Fruit fly (Drosophila melanogaster) whole organism, embryonic: Measurements from ENCODE around the gene CG34290.

ENCODE experiments used
- Abd-B ChIP-seq: fragments of 200-800 bp; sonication (Bioruptor generic); optimal IDR thresholded peaks from 2 replicates; lab custom pipeline; 2018; ENCODE audit warnings: missing biosample characterization, mild to moderate bottlenecking, missing genetic modification characterization, moderate library complexity
- Atf-2 ChIP-seq: fragments of 200-800 bp; sonication (Bioruptor generic); optimal IDR thresholded peaks from 2 replicates; lab custom pipeline; 2016; ENCODE audit warnings: missing biosample characterization, missing genetic modification characterization
- BEAF-32 ChIP-seq: fragments of 200-800 bp; sonication (Bioruptor generic); optimal IDR thresholded peaks from 3 replicates; lab custom pipeline; 2017; ENCODE audit warnings: missing biosample characterization, missing genetic modification characterization, mild to moderate bottlenecking, moderate library complexity, missing genetic modification reagents
- Bteb2 ChIP-seq: fragments of 200-800 bp; sonication (Bioruptor generic); optimal IDR thresholded peaks from 2 replicates; lab custom pipeline; 2016; ENCODE audit warnings: missing biosample characterization, missing genetic modification characterization
- C15 ChIP-seq: fragments of 200-800 bp; sonication (Bioruptor generic); IDR thresholded peaks from 3 replicates; pipeline ENCODE4 v1.3.6; 2022; ENCODE audit warnings: missing biosample characterization, missing genetic modification characterization
- CG11695 ChIP-seq: fragments of 200-800 bp; sonication (Bioruptor generic); IDR thresholded peaks from 3 replicates; pipeline ENCODE4 v1.3.6; 2022; ENCODE audit warnings: missing biosample characterization, missing genetic modification characterization
- CG13287 ChIP-seq: fragments of 200-800 bp; sonication (Bioruptor generic); IDR thresholded peaks from 2 replicates; pipeline ENCODE4 v1.3.6; 2022; ENCODE audit warnings: missing biosample characterization, missing genetic modification characterization; ENCODE audit not compliant: partially characterized antibody
- CG13775 ChIP-seq: fragments of 200-800 bp; sonication (Bioruptor generic); optimal IDR thresholded peaks from 3 replicates; lab custom pipeline; 2017; ENCODE audit warnings: missing biosample characterization, mild to moderate bottlenecking, missing genetic modification characterization
- CG1647 ChIP-seq: fragments of 200-800 bp; sonication (Bioruptor generic); optimal IDR thresholded peaks from 3 replicates; lab custom pipeline; 2016; ENCODE audit warnings: missing biosample characterization, missing genetic modification characterization
- CG17829 ChIP-seq: fragments of 200-800 bp; optimal IDR thresholded peaks from 2 replicates; lab custom pipeline; 2019; ENCODE audit warnings: missing biosample characterization, mild to moderate bottlenecking, missing genetic modification characterization, moderate library complexity
- CG18476 ChIP-seq: fragments of 200-800 bp; sonication (Bioruptor generic); optimal IDR thresholded peaks from 2 replicates; lab custom pipeline; 2016; ENCODE audit warnings: missing biosample characterization, mild to moderate bottlenecking, missing genetic modification characterization
- CG2116 ChIP-seq: fragments of 200-800 bp; sonication (Bioruptor generic); optimal IDR thresholded peaks from 3 replicates; lab custom pipeline; 2018; ENCODE audit warnings: missing biosample characterization, mild to moderate bottlenecking, missing genetic modification characterization
- CG2129 ChIP-seq: fragments of 200-800 bp; sonication (Bioruptor generic); IDR thresholded peaks from 2 replicates; pipeline ENCODE4 v1.3.6; 2022; ENCODE audit warnings: missing biosample characterization, missing genetic modification characterization; ENCODE audit not compliant: partially characterized antibody
- CG30403 ChIP-seq: fragments of 200-800 bp; sonication (Bioruptor generic); optimal IDR thresholded peaks from 3 replicates; lab custom pipeline; 2016; ENCODE audit warnings: missing biosample characterization, missing genetic modification characterization
- CG31441 ChIP-seq: fragments of 200-800 bp; sonication (Bioruptor generic); IDR thresholded peaks from 2 replicates; pipeline ENCODE4 v1.3.6; 2022; ENCODE audit warnings: missing biosample characterization, missing genetic modification characterization
- CG32532 ChIP-seq: fragments of 200-800 bp; sonication (Bioruptor generic); IDR thresholded peaks from 2 replicates; pipeline ENCODE4 v1.3.6; 2022; ENCODE audit warnings: missing biosample characterization, missing genetic modification characterization
- CG34422 ChIP-seq: fragments of 200-800 bp; sonication (Bioruptor generic); IDR thresholded peaks from 3 replicates; pipeline ENCODE4 v1.3.6; 2022; ENCODE audit warnings: missing biosample characterization, missing genetic modification characterization
- CG3726 ChIP-seq: fragments of 200-800 bp; sonication (Bioruptor generic); IDR thresholded peaks from 3 replicates; pipeline ENCODE4, ENCODE4 v1.3.6; 2022; ENCODE audit warnings: missing biosample characterization, missing genetic modification characterization
- CG3847 ChIP-seq: fragments of 200-800 bp; sonication (Bioruptor generic); IDR thresholded peaks from 2 replicates; pipeline ENCODE4 v1.3.6; 2022; ENCODE audit warnings: missing biosample characterization, missing genetic modification characterization
- CG4328 ChIP-seq: fragments of 200-800 bp; sonication (Bioruptor generic); optimal IDR thresholded peaks from 3 replicates; lab custom pipeline; 2017; ENCODE audit warnings: missing biosample characterization, missing genetic modification reagents, missing genetic modification characterization
- CG6791 ChIP-seq: fragments of 200-800 bp; sonication (Bioruptor generic); IDR thresholded peaks from 3 replicates; pipeline ENCODE4 v1.3.6; 2022; ENCODE audit warnings: missing biosample characterization, missing genetic modification characterization; ENCODE audit not compliant: partially characterized antibody
- CG7556 ChIP-seq: fragments of 200-800 bp; sonication (Bioruptor generic); optimal IDR thresholded peaks from 2 replicates; lab custom pipeline; 2017; ENCODE audit warnings: missing biosample characterization, mild to moderate bottlenecking, missing genetic modification characterization
- D19A ChIP-seq: fragments of 200-800 bp; optimal IDR thresholded peaks from 3 replicates; lab custom pipeline; 2019; ENCODE audit warnings: missing biosample characterization, mild to moderate bottlenecking, missing genetic modification characterization, moderate library complexity
- Doc3 ChIP-seq: fragments of 200-800 bp; sonication (Bioruptor generic); IDR thresholded peaks from 3 replicates; pipeline ENCODE4 v1.3.6; 2022; ENCODE audit warnings: missing biosample characterization, missing genetic modification characterization; ENCODE audit not compliant: partially characterized antibody
- Dp ChIP-seq: fragments of 200-800 bp; sonication (Bioruptor generic); optimal IDR thresholded peaks from 2 replicates; lab custom pipeline; 2018; ENCODE audit warnings: missing biosample characterization, mild to moderate bottlenecking, missing genetic modification characterization, moderate library complexity
- Ets65A ChIP-seq: fragments of 200-800 bp; sonication (Bioruptor generic); peaks from one replicate; lab custom pipeline; 2016; ENCODE audit warnings: missing biosample characterization, missing genetic modification characterization
- Neu2 ChIP-seq: fragments of 200-800 bp; sonication (Bioruptor generic); optimal IDR thresholded peaks from 3 replicates; lab custom pipeline; 2016; ENCODE audit warnings: missing biosample characterization, missing genetic modification characterization, borderline replicate concordance
- Ptx1 ChIP-seq: fragments of 200-800 bp; sonication (Bioruptor generic); IDR thresholded peaks from 2 replicates; pipeline ENCODE4 v1.3.6; 2022; ENCODE audit warnings: missing biosample characterization, missing genetic modification characterization
- Scr ChIP-seq: fragments of 200-800 bp; sonication (Bioruptor generic); IDR thresholded peaks from 2 replicates; pipeline ENCODE4 v1.3.6; 2022; ENCODE audit warnings: missing biosample characterization, missing genetic modification characterization; ENCODE audit not compliant: partially characterized antibody
- Sox102F ChIP-seq: fragments of 200-800 bp; sonication (Bioruptor generic); optimal IDR thresholded peaks from 2 replicates; lab custom pipeline; 2018; ENCODE audit warnings: missing biosample characterization, mild to moderate bottlenecking, missing genetic modification characterization, moderate library complexity
- Spps ChIP-seq: fragments of 200-800 bp; sonication (Bioruptor generic); optimal IDR thresholded peaks from 2 replicates; lab custom pipeline; 2018; ENCODE audit warnings: missing biosample characterization, mild to moderate bottlenecking, missing genetic modification characterization
- Trl ChIP-seq, 3 experiments: fragments of >200 bp in 2 of 3; fragments of 200-800 bp in 1 of 3; sonication (Bioruptor generic) in 1 of 3; optimal IDR thresholded peaks; 2 replicates in 1 of 3; 3 replicates in 2 of 3; lab custom pipeline; 2016 to 2017; ENCODE audit warnings: missing biosample characterization in 1 of 3, missing genetic modification characterization in 1 of 3
- Xbp1 ChIP-seq: fragments of 200-800 bp; sonication (Bioruptor generic); optimal IDR thresholded peaks from 3 replicates; lab custom pipeline; 2016; ENCODE audit warnings: missing biosample characterization, mild to moderate bottlenecking, missing genetic modification characterization
- ab ChIP-seq: fragments of 200-800 bp; sonication (Bioruptor generic); optimal IDR thresholded peaks from 2 replicates; lab custom pipeline; 2016; ENCODE audit warnings: missing biosample characterization, missing genetic modification characterization
- amos ChIP-seq: fragments of 200-800 bp; sonication (Bioruptor generic); IDR thresholded peaks from 2 replicates; pipeline ENCODE4 v1.3.6; 2022; ENCODE audit warnings: missing biosample characterization, missing genetic modification characterization; ENCODE audit not compliant: partially characterized antibody
- ato ChIP-seq: fragments of 200-800 bp; sonication (Bioruptor generic); IDR thresholded peaks from 2 replicates; pipeline ENCODE4 v1.3.6; 2022; ENCODE audit warnings: missing biosample characterization, missing genetic modification characterization; ENCODE audit not compliant: partially characterized antibody
- dimm ChIP-seq: fragments of 200-800 bp; sonication (Bioruptor generic); IDR thresholded peaks from 2 replicates; pipeline ENCODE4 v1.3.6; 2022; ENCODE audit warnings: missing biosample characterization, missing genetic modification characterization
- fru ChIP-seq: fragments of >200 bp; optimal IDR thresholded peaks from 2 replicates; lab custom pipeline; 2017
- gsb-n ChIP-seq: fragments of 200-800 bp; sonication (Bioruptor generic); optimal IDR thresholded peaks from 3 replicates; lab custom pipeline; 2018; ENCODE audit warnings: missing biosample characterization, mild to moderate bottlenecking, missing genetic modification characterization
- hkb ChIP-seq, 2 experiments: fragments of 200-800 bp in 1 of 2; fragments of >200 bp in 1 of 2; sonication (Bioruptor generic) in 1 of 2; IDR thresholded peaks in 1 of 2; optimal IDR thresholded peaks in 1 of 2; 2 replicates each; pipeline versions ENCODE4 v1.3.6 to Lab custom; 2017 to 2022; ENCODE audit warnings: missing biosample characterization in 1 of 2, missing genetic modification characterization in 1 of 2
- inv ChIP-seq: fragments of 200-800 bp; sonication (Bioruptor generic); IDR thresholded peaks from 2 replicates; pipeline ENCODE4 v1.3.6; 2022; ENCODE audit warnings: missing biosample characterization, missing genetic modification characterization; ENCODE audit not compliant: partially characterized antibody
- lilli ChIP-seq: fragments of 200-800 bp; sonication (Bioruptor generic); optimal IDR thresholded peaks from 3 replicates; lab custom pipeline; 2016; ENCODE audit warnings: missing biosample characterization, missing genetic modification characterization
- nerfin-2 ChIP-seq: fragments of 200-800 bp; sonication (Bioruptor generic); IDR thresholded peaks from 2 replicates; pipeline ENCODE4 v1.3.6; 2022; ENCODE audit warnings: missing biosample characterization, missing genetic modification characterization; ENCODE audit not compliant: partially characterized antibody
- ro ChIP-seq: fragments of 200-800 bp; sonication (Bioruptor generic); IDR thresholded peaks from 2 replicates; pipeline ENCODE4 v1.3.6; 2022; ENCODE audit warnings: missing biosample characterization, missing genetic modification characterization
- sob ChIP-seq: fragments of 200-800 bp; sonication (Bioruptor generic); IDR thresholded peaks from 2 replicates; pipeline ENCODE4 v1.3.6; 2022; ENCODE audit warnings: missing biosample characterization, missing genetic modification characterization
- ssp ChIP-seq: fragments of 200-800 bp; sonication (Bioruptor generic); IDR thresholded peaks from 2 replicates; pipeline ENCODE4 v1.3.6; 2022; ENCODE audit warnings: missing biosample characterization, missing genetic modification characterization
- zen2 ChIP-seq: fragments of 200-800 bp; sonication (Bioruptor generic); IDR thresholded peaks from 3 replicates; pipeline ENCODE4 v1.3.6; 2022; ENCODE audit warnings: missing biosample characterization, missing genetic modification characterization; ENCODE audit not compliant: partially characterized antibody

CG34290 gene

DNA sequence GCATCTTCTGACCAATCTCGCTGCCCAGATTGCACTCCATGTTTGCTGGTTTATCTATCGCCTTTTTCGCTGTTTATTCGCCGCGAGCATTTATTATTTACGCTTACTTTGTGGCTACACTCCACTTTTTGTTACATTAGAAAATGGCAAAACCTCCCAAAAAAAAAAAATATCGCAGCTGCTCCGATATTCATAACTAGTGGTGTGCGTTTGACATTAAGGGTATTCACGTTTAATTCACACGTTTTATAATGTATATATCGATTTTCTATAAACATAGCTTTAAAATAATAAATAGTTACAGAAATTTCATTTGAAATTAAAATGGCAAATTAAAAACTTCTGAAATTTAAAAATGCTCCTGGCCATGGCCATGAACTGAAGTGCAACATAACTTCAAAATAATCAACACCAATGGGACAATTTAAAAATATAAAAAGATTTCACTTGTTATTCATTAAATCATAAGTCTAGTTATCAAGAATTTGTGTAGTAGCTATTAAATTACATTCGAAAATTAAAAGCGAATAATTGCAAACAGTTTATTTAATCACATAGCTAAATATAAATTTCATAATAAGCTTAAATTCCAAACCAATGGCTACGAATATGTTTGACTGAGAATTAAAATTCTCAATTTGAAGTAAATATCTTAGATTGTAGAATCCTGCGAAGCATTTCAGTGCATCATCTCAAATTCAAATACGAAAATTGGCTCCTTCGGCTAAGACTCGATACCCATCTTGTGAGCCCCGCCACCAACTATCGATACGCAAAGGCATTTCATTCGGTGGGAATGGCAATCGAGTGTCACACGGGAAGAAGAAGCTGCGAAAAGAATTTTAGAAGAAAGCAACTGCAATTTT is 28.8 kb upstream of the CG34290 start, which contains the start of the genes Nab2 and BRWD3 (continued):
- 0 out of 2 replicates have a peak, but pooled peaks have one; percentile 13 for TF ChIP-seq ro (GFP tag; lab: Robert Waterston, UW)
- no peak for TF ChIP-seq gsb-n (tag; lab: Kevin White, UChicago)
- peak; percentile 84 for TF ChIP-seq Ets65A (GFP tag; lab: Kevin White, UChicago)
- TF ChIP-seq CG3726 (GFP tag; lab: Robert Waterston, UW): no peak
- TF ChIP-seq CG30403: peak; percentile 73
- TF ChIP-seq Abd-B: peak; percentile 3
- peak; percentile 49; the same call in 1 of the 2 replicates for TF ChIP-seq CG32532 (GFP tag; lab: Robert Waterston, UW)
- TF ChIP-seq CG18476 (GFP tag; lab: Kevin White, UChicago): peak; percentile 44
- peak; percentile 49; the same call in 1 of the 3 replicates for TF ChIP-seq zen2
- TF ChIP-seq CG1647: no peak
- TF ChIP-seq Scr: peak; percentile 64
- no peak for TF ChIP-seq Sox102F (GFP tag; lab: Kevin White, UChicago)
- peak; percentile 76 for TF ChIP-seq BEAF-32 (GFP tag; lab: Kevin White, UChicago)
- TF ChIP-seq CG11695 (GFP tag; lab: Robert Waterston, UW): no peak
- no peak for TF ChIP-seq Trl (optimal IDR thresholded peaks at IDR 0.05; lab: Kevin White, UChicago)
- TF ChIP-seq Trl (GFP tag; optimal IDR thresholded peaks at IDR 0.05; lab: Kevin White, UChicago): peak; percentile 27
- TF ChIP-seq inv (GFP tag; lab: Robert Waterston, UW): peak; percentile 56
- 0 out of 2 replicates have a peak, but pooled peaks have one; percentile 17 for TF ChIP-seq ssp
- TF ChIP-seq Bteb2 (GFP tag; lab: Kevin White, UChicago): peak; percentile 10
- no peak for TF ChIP-seq Spps (tag; lab: Kevin White, UChicago)
- peak; percentile 25 for TF ChIP-seq ato
- peak; percentile 35; the same call in 1 of the 2 replicates for TF ChIP-seq Ptx1 (GFP tag; lab: Robert Waterston, UW)
- no peak for TF ChIP-seq CG31441 (GFP tag; lab: Robert Waterston, UW)
- TF ChIP-seq CG13287: peak; percentile 52
- no peak for TF ChIP-seq hkb (optimal IDR thresholded peaks at IDR 0.05; lab: Kevin White, UChicago)
- 0 out of 2 replicates have a peak, but pooled peaks have one; percentile 37 for TF ChIP-seq hkb (GFP tag; IDR thresholded peaks at IDR 0.05; lab: Robert Waterston, UW)
- TF ChIP-seq dimm (GFP tag; lab: Robert Waterston, UW): no peak
- no peak for TF ChIP-seq Atf-2 (GFP tag; lab: Kevin White, UChicago)
- TF ChIP-seq ab (GFP tag; lab: Kevin White, UChicago): no peak
- peak; percentile 53 for TF ChIP-seq CG2116 (GFP tag; lab: Kevin White, UChicago)
- TF ChIP-seq CG34422 (GFP tag; lab: Robert Waterston, UW): peak; percentile 45; the same call in 2 of the 3 replicates
- TF ChIP-seq CG6791 (GFP tag; lab: Robert Waterston, UW): peak; percentile 85
- TF ChIP-seq CG17829 (tag; lab: Kevin White, UChicago): peak; percentile 18
- peak; percentile 32 for TF ChIP-seq CG4328 (GFP tag; lab: Kevin White, UChicago)
- TF ChIP-seq Dp (GFP tag; lab: Kevin White, UChicago): peak; percentile 47
- peak; percentile 14; the same call in 1 of the 2 replicates for TF ChIP-seq sob (GFP tag; lab: Robert Waterston, UW)
- TF ChIP-seq Neu2 (GFP tag; lab: Kevin White, UChicago): no peak
- peak; percentile 17 for TF ChIP-seq CG2129 (GFP tag; lab: Robert Waterston, UW)
- TF ChIP-seq C15 (GFP tag; lab: Robert Waterston, UW): no peak
- peak; percentile 52; the same call in 1 of the 2 replicates for TF ChIP-seq CG3847
- peak; percentile 83 for TF ChIP-seq amos (GFP tag; lab: Robert Waterston, UW)
- peak; percentile 58 for TF ChIP-seq Xbp1
- no peak for TF ChIP-seq lilli (GFP tag; lab: Kevin White, UChicago)
- peak; percentile 68 for TF ChIP-seq CG13775 (GFP tag; lab: Kevin White, UChicago)
- TF ChIP-seq Doc3 (GFP tag; lab: Robert Waterston, UW): peak; percentile 33
- no peak for TF ChIP-seq D19A (tag; lab: Kevin White, UChicago)
- no peak for TF ChIP-seq CG7556
- TF ChIP-seq fru (lab: Kevin White, UChicago): no peak
- peak; percentile 48 for TF ChIP-seq nerfin-2 (GFP tag; lab: Robert Waterston, UW)
